Fruit fly (Drosophila melanogaster): ENCODE measurements around the gene Lip4.

The Lip4 gene

dm6 chr2L:10526953-10527584 lies at the start of gene Lip4:
TSS of gene Lip4 (plus strand) at chr2L:10527572.
- no peak for TF ChIP-seq insv (optimal IDR thresholded peaks at IDR 0.05)
- TF ChIP-seq Sin3A (optimal IDR thresholded peaks at IDR 0.05) = no peak
- TF ChIP-seq Myc (optimal IDR thresholded peaks at IDR 0.05) = no peak
- no peak for TF ChIP-seq psq (optimal IDR thresholded peaks at IDR 0.05)
- no peak for TF ChIP-seq ttk (optimal IDR thresholded peaks at IDR 0.05)
- TF ChIP-seq h (optimal IDR thresholded peaks at IDR 0.05) = no peak

- TF ChIP-seq insv (optimal IDR thresholded peaks at IDR 0.05) (no peak), psq (optimal IDR thresholded peaks at IDR 0.05) (no peak), Myc (optimal IDR thresholded peaks at IDR 0.05) (no peak), h (optimal IDR thresholded peaks at IDR 0.05) (no peak), Sin3A (optimal IDR thresholded peaks at IDR 0.05) (no peak), ttk (optimal IDR thresholded peaks at IDR 0.05) (no peak)
These were observed 47.5 kb upstream of the Lip4 start for dm6 chr2L:10479859-10480258.

DNA sequence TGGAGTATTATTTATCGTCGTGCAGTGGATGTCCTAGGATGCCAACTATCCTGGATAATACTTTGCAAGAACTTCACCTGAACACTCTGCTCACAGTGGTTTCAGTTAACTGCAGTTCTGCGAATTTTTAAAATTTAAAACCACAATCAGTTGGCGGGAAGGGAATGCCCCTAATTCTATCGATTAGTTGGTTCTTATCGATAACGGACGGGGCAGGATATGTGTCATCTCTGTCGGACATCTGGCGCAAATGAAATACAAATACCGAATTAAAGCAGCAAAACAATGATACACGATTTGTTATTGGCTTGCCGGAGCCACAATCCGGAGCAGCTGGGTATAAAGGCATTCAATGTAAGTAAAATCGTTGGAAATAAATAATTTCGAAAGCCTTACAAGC lies 44.3 kb upstream of the Lip4 start, which contains the start of gene Grip75:
TSS of gene Grip75 (plus strand) at position 223 of the 400 bp plus-strand sequence.
- TF ChIP-seq ttk (optimal IDR thresholded peaks at IDR 0.05) (no peak), insv (optimal IDR thresholded peaks at IDR 0.05) (no peak), psq (optimal IDR thresholded peaks at IDR 0.05) (no peak), Sin3A (optimal IDR thresholded peaks at IDR 0.05) (no peak), Myc (optimal IDR thresholded peaks at IDR 0.05) (no peak), h (optimal IDR thresholded peaks at IDR 0.05) (no peak)

DNA sequence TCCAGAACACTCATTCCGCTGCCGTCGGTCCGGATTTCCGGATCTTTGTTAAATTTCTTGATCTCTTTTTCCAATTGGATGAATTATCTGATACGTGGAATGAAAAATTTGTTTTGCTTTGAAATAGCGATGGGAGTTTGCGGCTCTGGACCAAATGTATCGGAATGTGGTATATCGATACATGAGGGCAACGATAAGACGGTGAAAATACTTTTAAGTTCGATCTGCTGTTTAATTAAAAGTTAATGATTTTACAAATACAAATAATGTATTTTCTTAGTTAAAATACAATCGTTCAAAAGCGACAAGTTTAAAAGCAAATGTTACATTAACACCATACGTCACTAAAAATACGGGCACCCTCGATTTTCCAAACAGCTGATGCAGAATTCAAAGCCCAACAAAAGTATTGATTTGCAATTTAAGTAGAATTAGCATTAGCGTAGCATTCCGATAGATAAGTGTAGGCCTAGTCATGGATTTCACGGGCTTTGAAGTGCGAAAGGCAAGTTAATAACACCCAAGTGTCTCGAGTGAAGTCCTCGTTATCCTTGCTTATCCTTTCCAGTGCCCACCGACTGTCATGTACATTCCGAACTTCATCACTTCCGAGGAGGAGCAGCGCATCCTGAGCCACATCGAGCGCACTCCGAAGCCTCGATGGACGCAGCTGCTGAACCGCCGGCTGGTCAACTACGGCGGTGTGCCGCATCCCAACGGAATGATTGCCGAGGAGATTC lies 38.7 kb upstream of the Lip4 start, which contains the start of the genes Cog4 and CG6144:
TSS of gene Cog4 (minus strand) at position 139 of the 740 bp plus-strand sequence.
TSS of gene CG6144 (plus strand) at position 211 of the 740 bp plus-strand sequence.
- TF ChIP-seq ttk (optimal IDR thresholded peaks at IDR 0.05) (no peak), insv (optimal IDR thresholded peaks at IDR 0.05) (no peak), Myc (optimal IDR thresholded peaks at IDR 0.05) (no peak), psq (optimal IDR thresholded peaks at IDR 0.05) (no peak), Sin3A (optimal IDR thresholded peaks at IDR 0.05) (no peak), h (optimal IDR thresholded peaks at IDR 0.05) (no peak)

DNA sequence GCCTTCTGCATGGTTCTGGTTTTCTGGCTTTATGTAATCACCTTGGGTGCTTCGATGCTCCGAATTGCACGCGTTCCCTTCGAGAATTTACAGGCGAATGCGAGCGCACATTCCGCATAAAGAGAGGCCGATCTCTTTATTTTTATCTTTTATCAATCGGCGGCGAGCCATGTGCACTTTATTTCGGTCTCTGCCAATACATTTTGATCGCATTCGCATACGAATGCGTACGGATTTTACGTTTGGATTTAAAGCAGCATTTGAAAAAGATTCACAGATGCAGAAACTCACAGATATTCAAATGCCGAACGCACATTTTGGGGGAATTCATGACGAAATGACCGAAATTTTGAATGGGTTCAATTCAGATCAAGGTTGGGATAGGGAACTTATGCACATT lies 36.0 kb upstream of the Lip4 start, which contains the start of gene CG13144:
TSS of gene CG13144 (minus strand) at position 101 of the 400 bp plus-strand sequence.
- no peak for TF ChIP-seq h (optimal IDR thresholded peaks at IDR 0.05)

DNA sequence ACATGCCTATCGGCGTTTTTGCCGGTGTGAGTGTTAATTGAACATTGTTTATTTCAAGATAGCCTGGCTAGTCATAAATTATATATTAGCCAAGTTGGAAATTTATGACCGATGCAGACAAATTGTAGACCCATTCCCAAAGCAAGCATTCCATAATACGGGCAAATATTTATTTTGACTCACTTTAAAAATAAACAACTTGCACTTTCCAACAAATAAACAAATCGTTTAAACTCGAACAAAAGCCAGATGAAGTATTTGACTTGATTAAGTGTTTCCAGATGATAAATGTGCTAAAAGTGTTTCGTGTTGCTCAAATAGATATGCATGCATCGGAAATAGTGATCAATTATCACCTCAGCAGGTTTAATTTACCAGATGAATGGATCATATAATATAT lies 31.9 kb upstream of the Lip4 start:
- TF ChIP-seq ttk (optimal IDR thresholded peaks at IDR 0.05) = no peak
- no peak for TF ChIP-seq insv (optimal IDR thresholded peaks at IDR 0.05)
- TF ChIP-seq Sin3A (optimal IDR thresholded peaks at IDR 0.05) = no peak
- TF ChIP-seq Myc (optimal IDR thresholded peaks at IDR 0.05) = no peak
- TF ChIP-seq h (optimal IDR thresholded peaks at IDR 0.05) = no peak
- no peak for TF ChIP-seq psq (optimal IDR thresholded peaks at IDR 0.05)

DNA sequence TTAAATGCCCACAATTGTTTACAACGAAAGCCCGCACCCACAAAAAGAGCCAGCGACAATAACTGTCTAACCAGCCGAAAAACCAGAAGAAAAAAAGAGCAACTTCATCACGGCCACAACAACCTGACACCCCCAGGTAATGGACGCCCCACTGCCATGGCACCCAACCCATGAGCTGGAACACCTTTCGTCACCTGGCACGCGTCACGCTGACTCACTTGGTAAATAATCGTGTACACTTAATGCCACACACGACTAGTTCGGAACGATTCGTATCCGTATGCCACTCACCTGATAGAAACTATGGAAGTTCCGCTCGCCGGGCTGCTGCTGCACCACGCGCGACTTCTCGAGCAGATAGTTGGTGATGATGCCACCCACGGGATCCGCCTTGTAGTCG lies 31.0 kb upstream of the Lip4 start:
- TF ChIP-seq psq (optimal IDR thresholded peaks at IDR 0.05) = no peak
- no peak for TF ChIP-seq ttk (optimal IDR thresholded peaks at IDR 0.05)
- TF ChIP-seq h (optimal IDR thresholded peaks at IDR 0.05) = no peak
- no peak for TF ChIP-seq Sin3A (optimal IDR thresholded peaks at IDR 0.05)
- TF ChIP-seq insv (optimal IDR thresholded peaks at IDR 0.05) = no peak
- no peak for TF ChIP-seq Myc (optimal IDR thresholded peaks at IDR 0.05)

- TF ChIP-seq h (optimal IDR thresholded peaks at IDR 0.05) (no peak), Sin3A (optimal IDR thresholded peaks at IDR 0.05) (no peak), Myc (optimal IDR thresholded peaks at IDR 0.05) (no peak), insv (optimal IDR thresholded peaks at IDR 0.05) (no peak), ttk (optimal IDR thresholded peaks at IDR 0.05) (no peak), psq (optimal IDR thresholded peaks at IDR 0.05) (no peak)
These were observed 30.1 kb upstream of the Lip4 start for dm6 chr2L:10497106-10497800.

DNA sequence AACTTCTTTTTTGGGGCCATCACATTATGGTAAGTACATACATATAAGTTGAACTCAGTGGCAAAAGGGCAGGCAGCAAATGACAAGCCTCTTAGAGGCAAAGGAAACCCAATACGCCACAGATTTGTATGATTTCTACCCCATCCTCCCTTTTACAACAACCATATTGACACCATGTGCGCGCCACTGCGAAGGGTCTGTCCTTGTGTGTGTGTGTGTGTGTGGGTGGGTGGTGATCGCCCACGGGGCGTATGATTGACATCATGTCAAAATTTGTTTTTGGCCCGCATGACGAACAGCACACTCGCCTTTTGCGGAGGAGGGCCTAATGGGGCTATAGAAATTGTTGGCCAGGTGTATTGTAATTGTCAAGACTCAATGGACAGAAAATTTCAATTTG lies 27.8 kb upstream of the Lip4 start:
- TF ChIP-seq ttk (optimal IDR thresholded peaks at IDR 0.05) (no peak), Myc (optimal IDR thresholded peaks at IDR 0.05) (no peak), psq (optimal IDR thresholded peaks at IDR 0.05) (no peak), h (optimal IDR thresholded peaks at IDR 0.05) (no peak), insv (optimal IDR thresholded peaks at IDR 0.05) (no peak)

dm6 chr2L:10500309-10500974 lies 26.9 kb upstream of the Lip4 start:
- TF ChIP-seq h (optimal IDR thresholded peaks at IDR 0.05) = no peak

DNA sequence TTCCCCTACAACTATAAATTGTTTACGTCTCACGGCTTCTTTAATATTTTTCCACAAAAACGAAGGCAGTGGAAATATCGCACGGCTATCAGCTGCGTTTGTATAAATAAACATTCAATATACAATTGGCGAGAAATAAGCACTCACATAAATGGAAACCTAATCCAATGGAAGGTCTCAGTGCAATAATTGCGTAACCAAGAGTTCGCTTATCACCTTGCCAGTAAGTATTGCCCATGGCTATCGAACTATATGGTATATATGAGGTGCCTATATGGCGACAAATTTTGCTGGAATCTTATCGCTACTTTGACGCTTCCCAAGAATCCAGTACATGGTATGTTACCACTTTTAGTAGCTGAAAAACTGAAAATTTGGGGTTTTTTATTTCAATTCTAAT lies 25.1 kb upstream of the Lip4 start:
- TF ChIP-seq h (optimal IDR thresholded peaks at IDR 0.05) (no peak), insv (optimal IDR thresholded peaks at IDR 0.05) (no peak), psq (optimal IDR thresholded peaks at IDR 0.05) (no peak), Myc (optimal IDR thresholded peaks at IDR 0.05) (no peak), Sin3A (optimal IDR thresholded peaks at IDR 0.05) (no peak), ttk (optimal IDR thresholded peaks at IDR 0.05) (no peak)

- no peak for TF ChIP-seq Sin3A (optimal IDR thresholded peaks at IDR 0.05)
- TF ChIP-seq insv (optimal IDR thresholded peaks at IDR 0.05) = no peak
- no peak for TF ChIP-seq h (optimal IDR thresholded peaks at IDR 0.05)
- TF ChIP-seq Myc (optimal IDR thresholded peaks at IDR 0.05) = no peak
- no peak for TF ChIP-seq ttk (optimal IDR thresholded peaks at IDR 0.05)
- no peak for TF ChIP-seq psq (optimal IDR thresholded peaks at IDR 0.05)
These were observed 24.5 kb upstream of the Lip4 start for dm6 chr2L:10502862-10503261.
